Worm (Caenorhabditis elegans): Measurements from ENCODE around the gene sru-2.

The sru-2 gene

ce11 chrIV:9477135-9477928 is 8.7 kb upstream of the sru-2 start, which contains the start of gene wrt-3 (continued):
- TF ChIP-seq bed-2 (GFP tag; IDR thresholded peaks at IDR 0.05): no peak
- TF ChIP-seq rcor-1 (GFP tag; IDR thresholded peaks at IDR 0.05): peak; percentile 77
- no peak for TF ChIP-seq C06A6.2 (GFP tag; conservative IDR thresholded peaks at IDR 0.05)
- TF ChIP-seq dpl-1 (GFP tag; optimal IDR thresholded peaks at IDR 0.05): peak; percentile 19
- TF ChIP-seq nfya-2 (GFP tag; IDR thresholded peaks at IDR 0.05): no peak
- TF ChIP-seq nhr-179 (tag; optimal IDR thresholded peaks at IDR 0.05): peak; percentile 85
- peak; percentile 35; the same call in 1 of the 2 replicates for TF ChIP-seq ztf-6 (GFP tag; IDR thresholded peaks at IDR 0.05)
- TF ChIP-seq dox-1 (GFP tag; IDR thresholded peaks at IDR 0.05): no peak
- peak; percentile 80 for TF ChIP-seq madf-10 (tag; optimal IDR thresholded peaks at IDR 0.05)
- no peak for TF ChIP-seq lsl-1 (GFP tag; optimal IDR thresholded peaks at IDR 0.05)
- peak; percentile 33 for TF ChIP-seq mel-28 (tag; optimal IDR thresholded peaks at IDR 0.05; ENCODE audit: borderline replicate concordance)
- peak; percentile 93 to 95 for TF ChIP-seq rec-8 (tag; optimal IDR thresholded peaks at IDR 0.05)
- TF ChIP-seq ztf-28 (GFP tag; IDR thresholded peaks at IDR 0.05): 0 out of 2 replicates have a peak, but pooled peaks have one; percentile 33
- TF ChIP-seq ceh-100 (GFP tag; IDR thresholded peaks at IDR 0.05): no peak; the same call in 1 of the 2 replicates
- peak; percentile 93 for TF ChIP-seq T26A5.8 (tag; optimal IDR thresholded peaks at IDR 0.05)
- peak; percentile 100 for TF ChIP-seq tbp1 (GFP tag; optimal IDR thresholded peaks at IDR 0.05)
- no peak for TF ChIP-seq nfyb-1 (GFP tag; IDR thresholded peaks at IDR 0.05)
- TF ChIP-seq dpff-1 (tag; optimal IDR thresholded peaks at IDR 0.05): peak; percentile 77
- TF ChIP-seq ceh-58 (GFP tag; IDR thresholded peaks at IDR 0.05): 0 out of 2 replicates have a peak, but pooled peaks have one; percentile 80
- no peak for TF ChIP-seq efl-1 (GFP tag; optimal IDR thresholded peaks at IDR 0.05)
- 0 out of 2 replicates have a peak, but pooled peaks have one; percentile 82 for TF ChIP-seq nhr-120 (GFP tag; IDR thresholded peaks at IDR 0.05)
- peak; percentile 13 for TF ChIP-seq sdz-38 (tag; optimal IDR thresholded peaks at IDR 0.05)
- peak; percentile 92 for TF ChIP-seq ZK185.1 (tag; optimal IDR thresholded peaks at IDR 0.05; ENCODE audit: poor library complexity, severe bottlenecking)
- peak in 1 of 3 experiments; percentile 7 for TF ChIP-seq lin-35 (GFP tag; optimal IDR thresholded peaks at IDR 0.05)
- TF ChIP-seq aptf-3 (GFP tag; IDR thresholded peaks at IDR 0.05): peak; percentile 96
- peak; percentile 65 to 67 for TF ChIP-seq let-607 (tag; optimal IDR thresholded peaks at IDR 0.05)
- TF ChIP-seq F39B2.1 (GFP tag; IDR thresholded peaks at IDR 0.05): 0 out of 2 replicates have a peak, but pooled peaks have one; percentile 63
- TF ChIP-seq snpc-1.3 (tag; optimal IDR thresholded peaks at IDR 0.05; ENCODE audit: insufficient read depth): peak; percentile 96
- peak; percentile 61 for TF ChIP-seq ceh-79 (tag; optimal IDR thresholded peaks at IDR 0.05)
- no peak for TF ChIP-seq gei-17 (GFP tag; optimal IDR thresholded peaks at IDR 0.05)
- TF ChIP-seq let-526 (GFP tag; IDR thresholded peaks at IDR 0.05): no peak
- TF ChIP-seq F55B11.4 (tag; optimal IDR thresholded peaks at IDR 0.05; ENCODE audit: borderline replicate concordance, insufficient read depth): no peak
- peak; percentile 79 for TF ChIP-seq snpc-1.1 (tag; optimal IDR thresholded peaks at IDR 0.05; ENCODE audit: insufficient read depth)
- peak; percentile 55; the same call in 1 of the 2 replicates for TF ChIP-seq hsf-1 (GFP tag; IDR thresholded peaks at IDR 0.05)
- TF ChIP-seq akir-1 (GFP tag; optimal IDR thresholded peaks at IDR 0.05): peak; percentile 79
- no peak; the same call in none of the 2 replicates for TF ChIP-seq pbrm-1 (GFP tag; IDR thresholded peaks at IDR 0.05)
- no peak for TF ChIP-seq lir-1 (GFP tag; conservative IDR thresholded peaks at IDR 0.05)
- peak; percentile 66 for TF ChIP-seq somi-1 (GFP tag; optimal IDR thresholded peaks at IDR 0.05)
- peak; percentile 80 for TF ChIP-seq ztf-26 (tag; optimal IDR thresholded peaks at IDR 0.05)
- TF ChIP-seq attf-3 (GFP tag; conservative IDR thresholded peaks at IDR 0.05): 0 out of 2 replicates have a peak, but pooled peaks have one; percentile 52
- TF ChIP-seq F33H1.4 (GFP tag; IDR thresholded peaks at IDR 0.05): no peak
- TF ChIP-seq atf-7 (tag; optimal IDR thresholded peaks at IDR 0.05): peak; percentile 66
- TF ChIP-seq F57A8.1 (GFP tag; optimal IDR thresholded peaks at IDR 0.05): peak; percentile 88
- peak; percentile 50 for TF ChIP-seq nhr-80 (tag; optimal IDR thresholded peaks at IDR 0.05)
- TF ChIP-seq ztf-18 (tag; optimal IDR thresholded peaks at IDR 0.05): peak; percentile 81
- TF ChIP-seq mxl-1 (tag; optimal IDR thresholded peaks at IDR 0.05): peak; percentile 88

Measured in whole organism, young adult.